Worm (Caenorhabditis elegans): ENCODE data around the gene F18A11.3.
"Not testable (repeated sequence)": the region's sequence is repeated elsewhere in the genome, so short reads cannot be mapped to it uniquely, and the experiment has no call there.

- not testable (repeated sequence) for TF ChIP-seq aly-2 (tag; optimal IDR thresholded peaks at IDR 0.05); mep-1 (tag; optimal IDR thresholded peaks at IDR 0.05); sdz-12 (GFP tag; optimal IDR thresholded peaks at IDR 0.05); pha-4 (GFP tag; IDR thresholded peaks at IDR 0.05); pha-4 (tag; optimal IDR thresholded peaks at IDR 0.05); snpc-1.2 (GFP tag; IDR thresholded peaks at IDR 0.05); ztf-11 (tag; optimal IDR thresholded peaks at IDR 0.05); php-3 (GFP tag; IDR thresholded peaks at IDR 0.05)
These were observed 45.8 kb upstream of the F18A11.3 start, which contains the start of gene Y81G3A.6 for ce11 chrII:13082403-13082802.

Measured in whole organism, L4 larva.